Fruit fly (Drosophila melanogaster): Measurements from ENCODE around the gene Jon65Aiv.
A peak's percentile ranks its signal among the peaks of the same experiment; 100 is the strongest.

Jon65Aiv gene

DNA sequence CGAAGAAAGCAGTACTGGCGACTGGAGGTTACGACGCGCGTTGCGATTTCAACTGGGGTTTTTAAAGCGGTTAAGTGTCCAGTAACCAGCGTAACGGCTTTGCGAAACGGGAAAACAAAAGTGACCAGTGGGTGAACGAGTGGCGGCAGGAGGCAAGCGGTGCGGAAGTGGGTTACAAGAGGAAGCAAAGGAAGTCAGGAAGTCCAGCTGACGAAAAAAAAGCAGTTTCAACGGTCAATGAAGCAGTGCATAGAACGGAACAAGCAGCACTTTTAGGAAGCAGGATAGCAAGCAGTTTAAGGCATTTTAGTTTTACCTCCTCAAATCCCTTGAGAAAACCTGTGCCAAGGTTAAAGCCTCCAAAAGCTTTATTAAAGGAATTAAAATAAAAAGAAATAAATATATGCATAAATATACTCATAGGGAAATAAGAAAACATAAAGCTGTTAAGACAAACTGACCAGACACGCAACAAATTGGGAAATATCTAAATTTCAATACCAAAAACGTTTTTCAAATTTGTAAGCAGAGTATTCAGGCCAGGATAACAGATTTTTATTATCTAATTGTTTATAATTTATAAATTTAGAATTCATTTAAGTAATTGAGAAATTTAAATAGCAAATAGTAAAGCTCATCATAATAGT lies 20.2 kb downstream of the Jon65Aiv start, which contains the start of gene CG6592:
CG6592 (plus strand) TSS at position 597 of the 647 bp plus-strand sequence.
- TF ChIP-seq cic (GFP tag; optimal IDR thresholded peaks at IDR 0.05): no peak
- no peak for TF ChIP-seq toe (GFP tag; optimal IDR thresholded peaks at IDR 0.05)
- TF ChIP-seq CG5204 (GFP tag; optimal IDR thresholded peaks at IDR 0.05): no peak
- TF ChIP-seq Clk (GFP tag; optimal IDR thresholded peaks at IDR 0.05): no peak
- TF ChIP-seq CG33017 (tag; optimal IDR thresholded peaks at IDR 0.05): no peak
- no peak for TF ChIP-seq kay (GFP tag; ENCODE audit: borderline replicate concordance)
- no peak for TF ChIP-seq CG12768 (GFP tag; optimal IDR thresholded peaks at IDR 0.05)
- TF ChIP-seq CG11617 (GFP tag; optimal IDR thresholded peaks at IDR 0.05): no peak
- TF ChIP-seq CG7045 (GFP tag; optimal IDR thresholded peaks at IDR 0.05): no peak
- TF ChIP-seq Hr96 (GFP tag; optimal IDR thresholded peaks at IDR 0.05): no peak
- no peak for TF ChIP-seq ovo (GFP tag; optimal IDR thresholded peaks at IDR 0.05)
- TF ChIP-seq tj (GFP tag; optimal IDR thresholded peaks at IDR 0.05): no peak
- TF ChIP-seq CG1620 (GFP tag; optimal IDR thresholded peaks at IDR 0.05): no peak

DNA sequence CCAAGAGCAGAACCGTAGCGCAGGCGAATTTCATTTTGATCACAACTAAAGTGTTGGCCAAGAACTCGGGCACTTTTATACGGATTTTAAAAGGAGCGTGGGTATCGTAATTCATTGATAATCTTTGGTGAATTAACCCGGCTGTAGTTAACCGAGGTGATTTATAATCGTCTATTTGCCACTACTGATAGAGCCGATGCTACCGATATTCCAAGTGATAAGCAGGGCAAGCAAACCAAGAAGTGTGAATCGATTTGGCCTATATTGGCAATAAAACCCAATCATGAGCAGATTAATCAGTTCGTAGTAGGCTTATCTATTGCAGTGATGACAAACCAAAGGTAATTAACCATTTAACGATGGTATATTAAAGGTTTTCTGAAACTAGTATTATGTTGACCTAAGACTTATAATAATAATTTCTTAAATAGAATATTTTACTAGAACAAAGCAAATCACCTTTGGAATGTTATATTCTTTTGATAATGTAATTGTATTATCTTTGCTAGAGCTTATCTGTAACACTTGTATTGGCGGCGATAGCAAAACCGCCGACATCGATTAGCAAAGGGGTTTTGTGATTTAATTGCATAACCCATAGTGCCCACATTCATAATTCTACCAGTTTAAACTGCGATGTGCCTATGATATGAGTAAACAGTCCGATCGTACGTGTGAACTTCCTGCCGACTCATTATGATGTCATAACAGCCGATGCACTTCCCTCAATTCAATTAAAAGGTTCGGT lies 24.1 kb downstream of the Jon65Aiv start, which contains the start of gene CG10472:
CG10472 (minus strand) TSS at position 51 of the 748 bp plus-strand sequence.
- TF ChIP-seq CG14711 (tag; optimal IDR thresholded peaks at IDR 0.05): no peak
- no peak for TF ChIP-seq Hr96 (GFP tag; optimal IDR thresholded peaks at IDR 0.05)
- no peak for TF ChIP-seq Clk (GFP tag; optimal IDR thresholded peaks at IDR 0.05)
- no peak for TF ChIP-seq CG1620 (GFP tag; optimal IDR thresholded peaks at IDR 0.05)
- no peak for TF ChIP-seq CG5204 (GFP tag; optimal IDR thresholded peaks at IDR 0.05)
- TF ChIP-seq CG33017 (tag; optimal IDR thresholded peaks at IDR 0.05): no peak
- TF ChIP-seq cic (GFP tag; optimal IDR thresholded peaks at IDR 0.05): peak; percentile 82
- no peak for TF ChIP-seq CG7101 (tag; optimal IDR thresholded peaks at IDR 0.05)
- no peak for TF ChIP-seq tj (GFP tag; optimal IDR thresholded peaks at IDR 0.05)
- TF ChIP-seq ovo (GFP tag; optimal IDR thresholded peaks at IDR 0.05): no peak
- TF ChIP-seq CG12768 (GFP tag; optimal IDR thresholded peaks at IDR 0.05): peak; percentile 13
- TF ChIP-seq Crg-1 (GFP tag; optimal IDR thresholded peaks at IDR 0.05): no peak
- TF ChIP-seq pad (GFP tag; optimal IDR thresholded peaks at IDR 0.05): no peak
- no peak for TF ChIP-seq CG7045 (GFP tag; optimal IDR thresholded peaks at IDR 0.05)
- TF ChIP-seq CG11617 (GFP tag; optimal IDR thresholded peaks at IDR 0.05): no peak
- no peak for TF ChIP-seq cnc (optimal IDR thresholded peaks at IDR 0.05)
- TF ChIP-seq Mnt (GFP tag; optimal IDR thresholded peaks at IDR 0.05): no peak
- TF ChIP-seq kay (GFP tag; ENCODE audit: borderline replicate concordance): peak; percentile 76
- no peak for TF ChIP-seq bab1 (GFP tag; optimal IDR thresholded peaks at IDR 0.05)
- TF ChIP-seq toe (GFP tag; optimal IDR thresholded peaks at IDR 0.05): no peak

DNA sequence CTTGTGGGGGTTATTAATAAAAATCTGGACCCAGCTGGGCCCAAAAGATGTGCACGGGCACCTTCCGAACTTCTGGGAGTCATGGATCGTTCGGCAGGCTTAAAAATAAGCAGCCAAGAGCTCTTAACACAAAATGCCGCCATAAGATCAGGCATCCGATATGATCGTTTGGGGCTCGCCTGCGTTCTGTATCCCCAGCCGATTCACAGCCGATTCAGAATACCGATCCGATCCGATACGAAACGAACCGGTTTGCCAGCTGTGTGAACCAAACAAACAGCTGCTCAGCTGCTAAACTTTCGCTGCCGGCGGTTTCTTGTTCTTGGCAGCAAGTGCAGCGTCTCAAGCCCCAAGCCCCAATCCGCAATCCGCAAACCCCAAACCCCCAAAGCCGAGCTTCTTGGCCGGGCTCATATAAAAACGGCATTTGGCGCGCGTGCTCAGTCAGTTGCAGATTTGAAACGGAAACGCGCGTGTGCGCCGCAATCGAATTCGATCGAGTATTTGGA lies 27.0 kb downstream of the Jon65Aiv start, which contains the start of gene CG42269:
CG42269 (plus strand) TSS at position 416 of the 509 bp plus-strand sequence.
- TF ChIP-seq CG7045 (GFP tag; optimal IDR thresholded peaks at IDR 0.05) (no peak), CG1620 (GFP tag; optimal IDR thresholded peaks at IDR 0.05) (no peak), kay (GFP tag; ENCODE audit: borderline replicate concordance) (no peak)

DNA sequence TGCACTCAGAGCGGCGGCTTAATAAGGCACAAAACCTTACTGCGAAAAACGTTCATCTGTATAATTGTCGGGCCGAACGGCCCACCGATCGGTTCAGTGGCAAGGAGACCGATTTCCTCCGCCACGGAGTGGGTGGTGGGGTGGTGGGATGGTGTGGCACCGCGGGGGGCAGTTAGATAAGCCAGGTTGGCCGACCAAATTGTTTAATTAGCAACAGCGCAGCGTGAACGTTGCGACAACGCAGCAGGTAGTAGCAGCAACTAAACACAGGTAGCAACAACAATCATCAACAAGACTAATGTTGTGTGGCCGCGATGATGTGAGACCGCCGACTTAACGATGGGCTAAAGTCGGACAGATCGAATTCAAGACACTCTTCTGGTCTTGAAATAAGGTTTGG lies 29.2 kb downstream of the Jon65Aiv start:
- no peak for TF ChIP-seq CG7101 (tag; optimal IDR thresholded peaks at IDR 0.05)
- no peak for TF ChIP-seq kay (GFP tag; ENCODE audit: borderline replicate concordance)
- TF ChIP-seq bab1 (GFP tag; optimal IDR thresholded peaks at IDR 0.05): no peak
- no peak for TF ChIP-seq cic (GFP tag; optimal IDR thresholded peaks at IDR 0.05)
- TF ChIP-seq Clk (GFP tag; optimal IDR thresholded peaks at IDR 0.05): no peak
- TF ChIP-seq pad (GFP tag; optimal IDR thresholded peaks at IDR 0.05): no peak
- no peak for TF ChIP-seq CG11617 (GFP tag; optimal IDR thresholded peaks at IDR 0.05)
- TF ChIP-seq toe (GFP tag; optimal IDR thresholded peaks at IDR 0.05): no peak
- TF ChIP-seq ovo (GFP tag; optimal IDR thresholded peaks at IDR 0.05): no peak
- TF ChIP-seq CG14711 (tag; optimal IDR thresholded peaks at IDR 0.05): no peak
- TF ChIP-seq cnc (optimal IDR thresholded peaks at IDR 0.05): no peak
- TF ChIP-seq CG5204 (GFP tag; optimal IDR thresholded peaks at IDR 0.05): no peak
- TF ChIP-seq CG33017 (tag; optimal IDR thresholded peaks at IDR 0.05): no peak
- TF ChIP-seq CG1620 (GFP tag; optimal IDR thresholded peaks at IDR 0.05): no peak
- no peak for TF ChIP-seq CG7045 (GFP tag; optimal IDR thresholded peaks at IDR 0.05)
- TF ChIP-seq tj (GFP tag; optimal IDR thresholded peaks at IDR 0.05): no peak
- TF ChIP-seq Crg-1 (GFP tag; optimal IDR thresholded peaks at IDR 0.05): no peak

DNA sequence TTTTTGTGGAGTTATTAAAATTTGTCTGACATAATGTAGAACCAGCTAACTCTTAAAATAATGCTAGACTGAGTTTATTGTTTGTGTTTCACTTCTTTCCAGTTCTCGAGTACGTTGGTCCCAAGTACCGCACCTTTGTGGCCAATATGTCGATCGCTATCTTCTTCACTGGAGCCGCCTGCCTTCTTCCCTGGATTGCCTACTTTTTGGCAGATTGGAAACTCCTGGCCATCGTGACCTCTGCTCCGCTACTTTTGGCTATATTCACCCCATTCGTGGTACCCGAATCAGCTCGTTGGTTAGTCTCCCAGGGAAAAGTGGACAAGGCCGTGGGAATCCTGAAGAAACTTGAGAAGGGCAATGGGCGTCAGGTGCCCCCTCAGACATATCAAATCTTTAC lies 31.2 kb downstream of the Jon65Aiv start:
- no peak for TF ChIP-seq Mnt (GFP tag; optimal IDR thresholded peaks at IDR 0.05)
- TF ChIP-seq CG7101 (tag; optimal IDR thresholded peaks at IDR 0.05): no peak
- no peak for TF ChIP-seq CG7045 (GFP tag; optimal IDR thresholded peaks at IDR 0.05)
- TF ChIP-seq Clk (GFP tag; optimal IDR thresholded peaks at IDR 0.05): no peak
- no peak for TF ChIP-seq cic (GFP tag; optimal IDR thresholded peaks at IDR 0.05)
- no peak for TF ChIP-seq bab1 (GFP tag; optimal IDR thresholded peaks at IDR 0.05)
- no peak for TF ChIP-seq kay (GFP tag; ENCODE audit: borderline replicate concordance)
- TF ChIP-seq CG5204 (GFP tag; optimal IDR thresholded peaks at IDR 0.05): no peak
